Fruit fly (Drosophila melanogaster): Measurements from ENCODE around the gene CG12099.

The CG12099 gene

dm6 chr3L:1536487-1537337, 21.6 kb downstream of the CG12099 start, which contains the start of the genes CG12091 and pns (continued):
- TF ChIP-seq CG15696 (tag; optimal IDR thresholded peaks at IDR 0.05) (peak; percentile 73), CG11723 (GFP tag; optimal IDR thresholded peaks at IDR 0.05) (no peak), usp (GFP tag; optimal IDR thresholded peaks at IDR 0.05) (no peak), dm (GFP tag; optimal IDR thresholded peaks at IDR 0.05) (peak; percentile 61), CG11696 (GFP tag; IDR thresholded peaks at IDR 0.05) (no peak), gt (GFP tag; IDR thresholded peaks at IDR 0.05) (no peak), sqz (GFP tag; optimal IDR thresholded peaks at IDR 0.05) (peak; percentile 89), CG10366 (GFP tag; IDR thresholded peaks at IDR 0.05) (peak; percentile 77), CG4707 (GFP tag; optimal IDR thresholded peaks at IDR 0.05) (peak; percentile 38), gem (tag; optimal IDR thresholded peaks at IDR 0.05) (peak; percentile 78), Doc2 (GFP tag; IDR thresholded peaks at IDR 0.05) (no peak), Hr3 (GFP tag; optimal IDR thresholded peaks at IDR 0.05) (peak; percentile 41), Hand (GFP tag; optimal IDR thresholded peaks at IDR 0.05) (peak; percentile 28), da (GFP tag; optimal IDR thresholded peaks at IDR 0.05) (peak; percentile 8), CG3847 (GFP tag; IDR thresholded peaks at IDR 0.05) (peak; percentile 73), tll (GFP tag; optimal IDR thresholded peaks at IDR 0.05) (no peak), Mad (GFP tag; optimal IDR thresholded peaks at IDR 0.05) (peak; percentile 45), exex (tag; optimal IDR thresholded peaks at IDR 0.05) (peak; percentile 21), Rx (GFP tag; IDR thresholded peaks at IDR 0.05) (0 out of 2 replicates have a peak, but pooled peaks have one; percentile 44), Bgb (GFP tag; IDR thresholded peaks at IDR 0.05; ENCODE audit: partially characterized antibody) (peak; percentile 44), chif (GFP tag; optimal IDR thresholded peaks at IDR 0.05) (peak; percentile 66 to 69), ato (GFP tag; IDR thresholded peaks at IDR 0.05; ENCODE audit: partially characterized antibody) (no peak), al (GFP tag; IDR thresholded peaks at IDR 0.05) (peak; percentile 42; the same call in 1 of the 2 replicates), shn (GFP tag; optimal IDR thresholded peaks at IDR 0.05) (peak; percentile 56), CG2116 (GFP tag; optimal IDR thresholded peaks at IDR 0.05) (peak; percentile 41), Vsx1 (GFP tag; optimal IDR thresholded peaks at IDR 0.05) (no peak), CG9215 (GFP tag; IDR thresholded peaks at IDR 0.05) (peak; percentile 42; the same call in 1 of the 2 replicates), Ssrp (tag; optimal IDR thresholded peaks at IDR 0.05) (peak; percentile 28), CG30403 (GFP tag; optimal IDR thresholded peaks at IDR 0.05) (peak; percentile 81), tgo (GFP tag; IDR thresholded peaks at IDR 0.05) (peak; percentile 56; the same call in 2 of the 3 replicates), CG6689 (GFP tag; IDR thresholded peaks at IDR 0.05) (peak; percentile 64), chinmo (GFP tag; IDR thresholded peaks at IDR 0.05; ENCODE audit: partially characterized antibody) (0 out of 4 replicates have a peak, but pooled peaks have one; percentile 21), pita (GFP tag; optimal IDR thresholded peaks at IDR 0.05) (no peak), D (optimal IDR thresholded peaks at IDR 0.05) (no peak), D (GFP tag; optimal IDR thresholded peaks at IDR 0.05) (peak; percentile 22), CG9437 (GFP tag; optimal IDR thresholded peaks at IDR 0.05) (peak; percentile 52), nmo (GFP tag; optimal IDR thresholded peaks at IDR 0.05) (peak; percentile 80), cas (GFP tag; IDR thresholded peaks at IDR 0.05) (peak; percentile 27; the same call in 1 of the 2 replicates), ind (GFP tag; optimal IDR thresholded peaks at IDR 0.05) (peak; percentile 72), stwl (tag; optimal IDR thresholded peaks at IDR 0.05) (peak; percentile 67), Oaz (GFP tag; IDR thresholded peaks at IDR 0.05) (no peak), cwo (GFP tag; optimal IDR thresholded peaks at IDR 0.05) (peak; percentile 69), CG6175 (GFP tag; IDR thresholded peaks at IDR 0.05) (no peak), D19A (tag; optimal IDR thresholded peaks at IDR 0.05) (peak; percentile 27), ems (GFP tag; optimal IDR thresholded peaks at IDR 0.05) (peak; percentile 71), Ets65A (GFP tag) (peak; percentile 93), Myb (GFP tag; optimal IDR thresholded peaks at IDR 0.05) (peak; percentile 95), ara (GFP tag; IDR thresholded peaks at IDR 0.05) (no peak), Mrtf (GFP tag; IDR thresholded peaks at IDR 0.05) (no peak)
